Worm (Caenorhabditis elegans) whole organism, L1 larva: ENCODE measurements around the gene clec-2.

Experiments
- C04F5.9 ChIP-seq: sonication (generic microtip); optimal IDR thresholded peaks from 2 replicates; lab custom pipeline; 2016; ENCODE audit warnings: missing genetic modification characterization, missing compliant biosample characterization
- C16A3.4 ChIP-seq: fragments of 150-350 bp; optimal IDR thresholded peaks from 2 replicates; lab custom pipeline; 2014; ENCODE audit warnings: missing biosample characterization, missing genetic modification characterization
- C34B4.2 ChIP-seq: sonication (generic microtip); optimal IDR thresholded peaks from 2 replicates; lab custom pipeline; 2017; ENCODE audit warnings: mild to moderate bottlenecking, missing genetic modification characterization, missing compliant biosample characterization
- alr-1 ChIP-seq: fragments of 200-800 bp; sonication (Bioruptor generic); optimal IDR thresholded peaks from 2 replicates; lab custom pipeline; 2018; ENCODE audit warnings: borderline replicate concordance, mild to moderate bottlenecking, missing genetic modification characterization, missing compliant biosample characterization
- aly-2 ChIP-seq: fragments of 150-350 bp; optimal IDR thresholded peaks from 2 replicates; lab custom pipeline; 2014; ENCODE audit warnings: missing biosample characterization, missing genetic modification characterization
- ama-1 ChIP-seq: fragments of 150-350 bp; optimal IDR thresholded peaks from 2 replicates; lab custom pipeline; 2014
- blmp-1 ChIP-seq: fragments of 150-350 bp; optimal IDR thresholded peaks from 2 replicates; lab custom pipeline; 2014; ENCODE audit warnings: missing biosample characterization, missing genetic modification characterization
- ceh-63 ChIP-seq: fragments of 200-800 bp; sonication (Bioruptor generic); optimal IDR thresholded peaks from 2 replicates; lab custom pipeline; 2018; ENCODE audit warnings: mild to moderate bottlenecking, missing genetic modification characterization, missing compliant biosample characterization
- ceh-88 ChIP-seq: fragments of 200-800 bp; sonication (Bioruptor generic); IDR thresholded peaks from 2 replicates; pipeline ENCODE4 v1.3.6; 2022; ENCODE audit warnings: missing genetic modification characterization, missing compliant biosample characterization
- ceh-90 ChIP-seq: sonication (generic microtip); optimal IDR thresholded peaks from 2 replicates; lab custom pipeline; 2016; ENCODE audit warnings: missing genetic modification characterization, missing compliant biosample characterization
- efl-1 ChIP-seq, 4 experiments: fragments of 150-350 bp; optimal IDR thresholded peaks in 3 of 4; peaks in 1 of 4; 1 replicate in 1 of 4; 2 replicates in 3 of 4; lab custom pipeline; 2014; ENCODE audit warnings: missing biosample characterization in 2 of 4, missing genetic modification characterization in 2 of 4, missing genetic modification reagents in 2 of 4
- egl-13 ChIP-seq: sonication (generic microtip); optimal IDR thresholded peaks from 2 replicates; lab custom pipeline; 2016; ENCODE audit warnings: missing genotype, missing genetic modification reagents, missing genetic modification characterization, missing compliant biosample characterization
- egl-27 ChIP-seq, 2 experiments: fragments of 150-350 bp in 1 of 2; sonication (generic microtip); optimal IDR thresholded peaks; 3 replicates each; lab custom pipeline; 2017 to 2018; ENCODE audit warnings: missing biosample characterization in 2 of 2, missing genetic modification characterization in 2 of 2, missing genetic modification reagents in 2 of 2
- elt-3 ChIP-seq, 6 experiments: fragments of 150-350 bp in 1 of 6; sonication (generic microtip); optimal IDR thresholded peaks; 2 replicates each; lab custom pipeline; 2017 to 2018; ENCODE audit warnings: missing biosample characterization in 6 of 6, missing genetic modification characterization in 6 of 6, inconsistent platforms in 1 of 6
- hlh-4 ChIP-seq: sonication (generic microtip); optimal IDR thresholded peaks from 2 replicates; lab custom pipeline; 2016; ENCODE audit warnings: mild to moderate bottlenecking, missing genetic modification characterization, missing compliant biosample characterization
- hpl-2 ChIP-seq: fragments of 150-350 bp; optimal IDR thresholded peaks from 2 replicates; lab custom pipeline; 2014; ENCODE audit warnings: missing biosample characterization, missing genetic modification reagents, missing genetic modification characterization
- isw-1 ChIP-seq: fragments of 200-800 bp; sonication (Bioruptor generic); IDR thresholded peaks from 2 replicates; pipeline ENCODE4 v1.3.6; 2022; ENCODE audit warnings: missing genetic modification characterization, missing compliant biosample characterization
- lin-15B ChIP-seq: fragments of 150-350 bp; sonication (generic microtip); optimal IDR thresholded peaks from 3 replicates; lab custom pipeline; 2014; ENCODE audit warnings: missing biosample characterization, missing genetic modification characterization
- lin-35 ChIP-seq, 2 experiments: fragments of 150-350 bp; optimal IDR thresholded peaks; 2 replicates each; lab custom pipeline; 2014; ENCODE audit warnings: missing biosample characterization in 2 of 2, missing genetic modification characterization in 2 of 2, missing genetic modification reagents in 2 of 2
- lir-3 ChIP-seq: sonication (generic microtip); optimal IDR thresholded peaks from 2 replicates; lab custom pipeline; 2016; ENCODE audit warnings: mild to moderate bottlenecking, missing genetic modification characterization, moderate library complexity, missing compliant biosample characterization; ENCODE audit not compliant: poor library complexity
- mep-1 ChIP-seq: fragments of 150-350 bp; optimal IDR thresholded peaks from 2 replicates; lab custom pipeline; 2014; ENCODE audit warnings: missing biosample characterization, missing genetic modification characterization
- nhr-237 ChIP-seq: fragments of 150-350 bp; optimal IDR thresholded peaks from 2 replicates; lab custom pipeline; 2014; ENCODE audit warnings: missing biosample characterization, missing genetic modification characterization
- nhr-71 ChIP-seq: sonication (generic microtip); optimal IDR thresholded peaks from 2 replicates; lab custom pipeline; 2016; ENCODE audit warnings: mild to moderate bottlenecking, missing genetic modification characterization, moderate library complexity, missing compliant biosample characterization
- nhr-76 ChIP-seq: sonication (generic microtip); optimal IDR thresholded peaks from 2 replicates; lab custom pipeline; 2017; ENCODE audit warnings: missing biosample characterization, missing genetic modification characterization
- nhr-85 ChIP-seq: sonication (generic microtip); peaks from one replicate; lab custom pipeline; 2016; ENCODE audit warnings: missing genetic modification characterization, inconsistent platforms, missing compliant biosample characterization
- nhr-90 ChIP-seq: sonication (generic microtip); optimal IDR thresholded peaks from 2 replicates; lab custom pipeline; 2016; ENCODE audit warnings: mild to moderate bottlenecking, missing genetic modification characterization, missing compliant biosample characterization; ENCODE audit not compliant: poor library complexity
- rnt-1 ChIP-seq: sonication (generic microtip); optimal IDR thresholded peaks from 2 replicates; lab custom pipeline; 2016; ENCODE audit warnings: mild to moderate bottlenecking, missing genetic modification characterization, moderate library complexity, missing compliant biosample characterization
- snpc-4 ChIP-seq: fragments of 150-350 bp; optimal IDR thresholded peaks from 2 replicates; lab custom pipeline; 2014; ENCODE audit warnings: missing biosample characterization, missing genetic modification characterization
- snu-23 ChIP-seq: sonication (generic microtip); optimal IDR thresholded peaks from 2 replicates; lab custom pipeline; 2016; ENCODE audit warnings: missing genetic modification characterization, missing compliant biosample characterization
- unc-130 ChIP-seq: fragments of 150-350 bp; optimal IDR thresholded peaks from 2 replicates; lab custom pipeline; 2017; ENCODE audit warnings: missing biosample characterization, missing genetic modification characterization, inconsistent platforms
- zag-1 ChIP-seq: fragments of 150-350 bp; optimal IDR thresholded peaks from 2 replicates; lab custom pipeline; 2014; ENCODE audit warnings: missing biosample characterization, missing genetic modification characterization
- ztf-11 ChIP-seq, 2 experiments: sonication (generic microtip); optimal IDR thresholded peaks; 2 replicates each; lab custom pipeline; 2016 to 2017; ENCODE audit warnings: missing genetic modification characterization in 2 of 2, missing biosample characterization in 1 of 2, missing compliant biosample characterization in 1 of 2
- ztf-4 ChIP-seq: fragments of 150-350 bp; optimal IDR thresholded peaks from 2 replicates; lab custom pipeline; 2014; ENCODE audit warnings: missing biosample characterization, missing genetic modification characterization

The clec-2 gene

ce11 chrII:3023381-3023935 lies at the start of gene clec-2:
clec-2 (minus strand) TSS chrII:3023431.
- TF ChIP-seq ceh-90 (tag; lab: Kevin White, UChicago) (no peak), ama-1 (no peak), ceh-63 (GFP tag; lab: Kevin White, UChicago) (no peak), lin-35 (GFP tag; optimal IDR thresholded peaks at IDR 0.05; lab: Kevin White, UChicago) (no peak), alr-1 (no peak), zag-1 (tag; lab: Kevin White, UChicago) (no peak), C04F5.9 (tag; lab: Kevin White, UChicago) (no peak), efl-1 (optimal IDR thresholded peaks at IDR 0.05; lab: Kevin White, UChicago) (no peak), efl-1 (GFP tag; optimal IDR thresholded peaks at IDR 0.05 in 1 of 2; lab: Kevin White, UChicago) (no peak), hpl-2 (GFP tag; lab: Kevin White, UChicago) (no peak), unc-130 (tag; lab: Kevin White, UChicago) (no peak), snpc-4 (tag; lab: Kevin White, UChicago) (no peak), lir-3 (no peak), ztf-11 (tag; optimal IDR thresholded peaks at IDR 0.05; lab: Kevin White, UChicago) (no peak), nhr-85 (tag; lab: Kevin White, UChicago) (no peak), lin-15B (tag; lab: Kevin White, UChicago) (no peak), C34B4.2 (no peak), aly-2 (no peak), ztf-4 (no peak)

- TF ChIP-seq nhr-90 (tag; lab: Kevin White, UChicago) (no peak), elt-3 (tag; optimal IDR thresholded peaks at IDR 0.05; lab: Kevin White, UChicago) (no peak), ceh-88 (GFP tag; lab: Robert Waterston, UW) (no peak), mep-1 (tag; lab: Kevin White, UChicago) (no peak), C16A3.4 (tag; lab: Kevin White, UChicago) (no peak), aly-2 (no peak), nhr-76 (no peak), efl-1 (optimal IDR thresholded peaks at IDR 0.05; lab: Kevin White, UChicago) (no peak), efl-1 (GFP tag; optimal IDR thresholded peaks at IDR 0.05 in 1 of 2; lab: Kevin White, UChicago) (peak in 1 of 2 experiments; percentile 12), nhr-71 (tag; lab: Kevin White, UChicago) (no peak), ceh-63 (GFP tag; lab: Kevin White, UChicago) (no peak), hlh-4 (tag; lab: Kevin White, UChicago) (no peak), blmp-1 (tag; lab: Kevin White, UChicago) (no peak), nhr-85 (tag; lab: Kevin White, UChicago) (peak; percentile 12)
Measured at ce11 chrII:3071012-3071749, 48.0 kb upstream of the clec-2 start, which contains the start of gene Y25C1A.7. Y25C1A.7 (minus strand) TSS chrII:3071062.

ce11 chrII:3070182-3070581 lies 47.0 kb upstream of the clec-2 start:
- no peak for TF ChIP-seq nhr-237 (tag; lab: Kevin White, UChicago)
- TF ChIP-seq, all 84 proteins: peak for 0

DNA sequence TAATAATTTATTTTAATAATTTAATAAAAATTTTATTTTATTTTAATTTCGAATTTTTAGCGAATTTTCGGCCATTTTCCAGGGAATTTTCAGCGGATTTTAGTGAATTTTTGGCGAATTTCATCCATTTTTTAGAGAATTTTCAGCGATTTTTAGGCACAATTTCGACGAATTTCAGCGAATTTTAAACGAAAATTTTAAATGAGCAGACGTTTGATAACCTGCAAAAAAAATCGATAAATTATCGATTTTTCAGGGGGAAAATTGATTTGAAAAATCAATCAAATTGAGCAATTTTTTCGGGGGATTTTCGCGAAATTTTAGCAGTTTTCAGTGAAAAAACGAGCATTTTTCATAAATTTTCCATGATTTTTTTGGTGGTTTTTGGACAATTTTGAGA lies 45.4 kb upstream of the clec-2 start:
- TF ChIP-seq unc-130 (tag; lab: Kevin White, UChicago) (no peak), egl-13 (no peak), isw-1 (GFP tag; lab: Robert Waterston, UW) (no peak), snu-23 (GFP tag; lab: Kevin White, UChicago) (no peak), rnt-1 (tag; lab: Kevin White, UChicago) (no peak), efl-1 (optimal IDR thresholded peaks at IDR 0.05; lab: Kevin White, UChicago) (no peak), efl-1 (GFP tag; optimal IDR thresholded peaks at IDR 0.05 in 1 of 2; lab: Kevin White, UChicago) (peak in 1 of 2 experiments; percentile 7), egl-27 (tag; optimal IDR thresholded peaks at IDR 0.05; lab: Kevin White, UChicago) (no peak)
